Fruit fly (Drosophila melanogaster): Measurements from ENCODE around the gene pip.
A peak's percentile ranks its signal among the peaks of the same experiment; 100 is the strongest.

The pip gene

dm6 chr3L:19254715-19255428, 82.5 kb downstream of the pip start, which contains the start of the genes mRpL21 and rept (continued):
- TF ChIP-seq CG2889 (GFP tag; IDR thresholded peaks at IDR 0.05) (no peak), Sry-δ (GFP tag; optimal IDR thresholded peaks at IDR 0.05) (peak; percentile 55), Optix (GFP tag; IDR thresholded peaks at IDR 0.05) (no peak; the same call in 2 of the 3 replicates), Hey (tag; optimal IDR thresholded peaks at IDR 0.05) (no peak), gce (GFP tag; IDR thresholded peaks at IDR 0.05) (no peak), Ets97D (GFP tag; optimal IDR thresholded peaks at IDR 0.05) (peak; percentile 62), CG14710 (tag; optimal IDR thresholded peaks at IDR 0.05) (peak; percentile 64), HmgZ (tag; optimal IDR thresholded peaks at IDR 0.05) (peak; percentile 72), run (tag; optimal IDR thresholded peaks at IDR 0.05) (no peak), Dad (GFP tag; optimal IDR thresholded peaks at IDR 0.05) (peak; percentile 49), CG2199 (GFP tag; IDR thresholded peaks at IDR 0.05) (no peak), CG18011 (GFP tag; optimal IDR thresholded peaks at IDR 0.05) (peak; percentile 37), E2f2 (GFP tag; IDR thresholded peaks at IDR 0.05) (peak; percentile 65), ato (GFP tag; IDR thresholded peaks at IDR 0.05; ENCODE audit: partially characterized antibody) (no peak), CG8388 (GFP tag; optimal IDR thresholded peaks at IDR 0.05) (peak; percentile 43), zen2 (GFP tag; IDR thresholded peaks at IDR 0.05; ENCODE audit: partially characterized antibody) (no peak), CG18764 (GFP tag; optimal IDR thresholded peaks at IDR 0.05) (peak; percentile 36), CG6689 (GFP tag; IDR thresholded peaks at IDR 0.05) (0 out of 2 replicates have a peak, but pooled peaks have one; percentile 16), CG11695 (GFP tag; IDR thresholded peaks at IDR 0.05) (no peak), ranshi (GFP tag; IDR thresholded peaks at IDR 0.05) (no peak), Nf-YC (tag; optimal IDR thresholded peaks at IDR 0.05) (peak; percentile 54), gcm2 (GFP tag; optimal IDR thresholded peaks at IDR 0.05) (peak; percentile 10), GATAe (GFP tag; conservative IDR thresholded peaks at IDR 0.05) (no peak), CG7987 (GFP tag; optimal IDR thresholded peaks at IDR 0.05) (peak; percentile 36), CG1529 (GFP tag; optimal IDR thresholded peaks at IDR 0.05) (no peak), phol (tag; optimal IDR thresholded peaks at IDR 0.05) (peak; percentile 57), H2.0 (GFP tag; IDR thresholded peaks at IDR 0.05) (peak; percentile 40), Sox100B (GFP tag; optimal IDR thresholded peaks at IDR 0.05) (peak; percentile 43), CG1792 (GFP tag; optimal IDR thresholded peaks at IDR 0.05) (peak; percentile 32), CG15479 (GFP tag; optimal IDR thresholded peaks at IDR 0.05) (no peak), vnd (GFP tag; IDR thresholded peaks at IDR 0.05; ENCODE audit: partially characterized antibody) (no peak), vfl (GFP tag; optimal IDR thresholded peaks at IDR 0.05) (peak; percentile 69), toy (GFP tag; IDR thresholded peaks at IDR 0.05) (no peak), CG3163 (GFP tag; optimal IDR thresholded peaks at IDR 0.05) (peak; percentile 53), CG33557 (GFP tag; optimal IDR thresholded peaks at IDR 0.05) (peak; percentile 34), cwo (GFP tag; optimal IDR thresholded peaks at IDR 0.05) (peak; percentile 45), CG14667 (GFP tag; IDR thresholded peaks at IDR 0.05) (no peak), CG6791 (GFP tag; IDR thresholded peaks at IDR 0.05; ENCODE audit: partially characterized antibody) (no peak), CoRest (tag; optimal IDR thresholded peaks at IDR 0.05) (peak; percentile 57), CG6683 (GFP tag; optimal IDR thresholded peaks at IDR 0.05) (no peak), CG10543 (GFP tag; optimal IDR thresholded peaks at IDR 0.05) (peak; percentile 37), CG7786 (GFP tag; optimal IDR thresholded peaks at IDR 0.05) (peak; percentile 50), btn (GFP tag; optimal IDR thresholded peaks at IDR 0.05) (no peak), Hr3 (GFP tag; optimal IDR thresholded peaks at IDR 0.05) (peak; percentile 59), disco-r (GFP tag; optimal IDR thresholded peaks at IDR 0.05) (no peak), tgo (GFP tag; IDR thresholded peaks at IDR 0.05) (peak; percentile 36; the same call in 1 of the 3 replicates), mld (GFP tag; IDR thresholded peaks at IDR 0.05; ENCODE audit: partially characterized antibody) (no peak), CG12769 (tag; optimal IDR thresholded peaks at IDR 0.05) (peak; percentile 68), CHES-1-like (GFP tag; optimal IDR thresholded peaks at IDR 0.05) (peak; percentile 79)
